Worm (Caenorhabditis elegans) whole organism, L4/young adult: Measurements from ENCODE around the gene cest-31.

Experiments
- W03F9.2 ChIP-seq: fragments of 150-350 bp; optimal IDR thresholded peaks from 2 replicates; lab custom pipeline; 2014; ENCODE audit warnings: missing biosample characterization, missing genetic modification characterization
- dao-5 ChIP-seq: sonication (generic microtip); optimal IDR thresholded peaks from 2 replicates; lab custom pipeline; 2016; ENCODE audit warnings: missing genotype, missing genetic modification characterization, moderate library complexity, missing compliant biosample characterization
- him-1 ChIP-seq: sonication (generic microtip); optimal IDR thresholded peaks from 2 replicates; lab custom pipeline; 2016; ENCODE audit warnings: missing genotype, missing genetic modification reagents, missing genetic modification characterization, missing compliant biosample characterization

- TF ChIP-seq him-1 (tag; lab: Kevin White, UChicago) = no peak
- no peak for TF ChIP-seq dao-5 (tag; lab: Kevin White, UChicago)
- no peak for TF ChIP-seq W03F9.2 (tag; lab: Kevin White, UChicago)
Measured at ce11 chrV:6694668-6695067, 20.6 kb downstream of the cest-31 start, which contains the start of gene W02F12.8.
